Fruit fly (Drosophila melanogaster) whole organism, embryonic: ENCODE measurements around the gene Pax.

Experiments used
- Antp ChIP-seq: fragments of 200-800 bp; sonication (Bioruptor generic); optimal IDR thresholded peaks from 3 replicates; lab custom pipeline; 2016; ENCODE audit warnings: missing biosample characterization, missing genetic modification characterization
- Awh ChIP-seq: fragments of 200-800 bp; sonication (Bioruptor generic); IDR thresholded peaks from 2 replicates; pipeline ENCODE4, ENCODE4 v1.3.6; 2022; ENCODE audit warnings: missing biosample characterization, missing genetic modification characterization
- B-H2 ChIP-seq: fragments of 200-800 bp; sonication (Bioruptor generic); optimal IDR thresholded peaks from 2 replicates; lab custom pipeline; 2018; ENCODE audit warnings: missing biosample characterization, mild to moderate bottlenecking, missing genetic modification characterization
- Blimp-1 ChIP-seq: fragments of 200-800 bp; sonication (Bioruptor generic); optimal IDR thresholded peaks from 3 replicates; lab custom pipeline; 2018; ENCODE audit warnings: missing biosample characterization, missing genetic modification characterization, mild to moderate bottlenecking, moderate library complexity, missing genetic modification reagents
- CG10147 ChIP-seq: fragments of 200-800 bp; sonication (Bioruptor generic); optimal IDR thresholded peaks from 2 replicates; lab custom pipeline; 2019; ENCODE audit warnings: missing biosample characterization, mild to moderate bottlenecking, missing genetic modification characterization, moderate library complexity
- CG11504 ChIP-seq: fragments of 200-800 bp; sonication (Bioruptor generic); optimal IDR thresholded peaks from 3 replicates; lab custom pipeline; 2019; ENCODE audit warnings: missing biosample characterization, mild to moderate bottlenecking, missing genetic modification characterization, moderate library complexity
- CG13424 ChIP-seq: fragments of 200-800 bp; sonication (Bioruptor generic); optimal IDR thresholded peaks from 2 replicates; lab custom pipeline; 2019; ENCODE audit warnings: missing biosample characterization, mild to moderate bottlenecking, missing genetic modification characterization, moderate library complexity
- CG14667 ChIP-seq: fragments of 200-800 bp; sonication (Bioruptor generic); IDR thresholded peaks from 2 replicates; pipeline ENCODE4 v1.3.6; 2022; ENCODE audit warnings: missing biosample characterization, missing genetic modification characterization
- CG15269 ChIP-seq: fragments of 200-800 bp; sonication (Bioruptor generic); optimal IDR thresholded peaks from 2 replicates; lab custom pipeline; 2018; ENCODE audit warnings: missing biosample characterization, mild to moderate bottlenecking, missing genetic modification characterization, moderate library complexity
- CG16813 ChIP-seq: fragments of 200-800 bp; sonication (Bioruptor generic); IDR thresholded peaks from 3 replicates; pipeline ENCODE4 v1.3.6; 2022; ENCODE audit warnings: missing biosample characterization, missing genetic modification characterization; ENCODE audit not compliant: partially characterized antibody
- CG18764 ChIP-seq: fragments of 200-800 bp; sonication (Bioruptor generic); optimal IDR thresholded peaks from 3 replicates; lab custom pipeline; 2016; ENCODE audit warnings: missing biosample characterization, missing genetic modification characterization
- CG2202 ChIP-seq: fragments of 200-800 bp; sonication (Bioruptor generic); optimal IDR thresholded peaks from 2 replicates; lab custom pipeline; 2018; ENCODE audit warnings: missing biosample characterization, mild to moderate bottlenecking, missing genetic modification characterization
- CG31224 ChIP-seq: fragments of 200-800 bp; sonication (Bioruptor generic); IDR thresholded peaks from 2 replicates; pipeline ENCODE4 v1.3.6; 2022; ENCODE audit warnings: missing biosample characterization, missing genetic modification characterization
- CG31365 ChIP-seq: fragments of 200-800 bp; sonication (Bioruptor generic); optimal IDR thresholded peaks from 2 replicates; lab custom pipeline; 2018; ENCODE audit warnings: missing biosample characterization, mild to moderate bottlenecking, missing genetic modification characterization
- CG32532 ChIP-seq: fragments of 200-800 bp; sonication (Bioruptor generic); IDR thresholded peaks from 2 replicates; pipeline ENCODE4 v1.3.6; 2022; ENCODE audit warnings: missing biosample characterization, missing genetic modification characterization
- CG34422 ChIP-seq: fragments of 200-800 bp; sonication (Bioruptor generic); IDR thresholded peaks from 3 replicates; pipeline ENCODE4 v1.3.6; 2022; ENCODE audit warnings: missing biosample characterization, missing genetic modification characterization
- CG3995 ChIP-seq: fragments of 200-800 bp; sonication (Bioruptor generic); optimal IDR thresholded peaks from 3 replicates; lab custom pipeline; 2016; ENCODE audit warnings: missing biosample characterization, missing genetic modification characterization
- CG6854 ChIP-seq: fragments of 200-800 bp; sonication (Bioruptor generic); optimal IDR thresholded peaks from 3 replicates; lab custom pipeline; 2017; ENCODE audit warnings: missing biosample characterization, mild to moderate bottlenecking, missing genetic modification characterization
- CG7271 ChIP-seq: fragments of 200-800 bp; sonication (Bioruptor generic); optimal IDR thresholded peaks from 2 replicates; lab custom pipeline; 2018; ENCODE audit warnings: missing biosample characterization, mild to moderate bottlenecking, missing genetic modification characterization, moderate library complexity
- CG7839 ChIP-seq: fragments of 200-800 bp; sonication (Bioruptor generic); optimal IDR thresholded peaks from 3 replicates; lab custom pipeline; 2018; ENCODE audit warnings: missing biosample characterization, mild to moderate bottlenecking, missing genetic modification characterization, moderate library complexity
- CG8359 ChIP-seq: fragments of 200-800 bp; sonication (Bioruptor generic); optimal IDR thresholded peaks from 2 replicates; lab custom pipeline; 2017; ENCODE audit warnings: missing biosample characterization, mild to moderate bottlenecking, missing genetic modification characterization, borderline replicate concordance
- CG9727 ChIP-seq: fragments of 200-800 bp; sonication (Bioruptor generic); optimal IDR thresholded peaks from 3 replicates; lab custom pipeline; 2017; ENCODE audit warnings: missing biosample characterization, mild to moderate bottlenecking, missing genetic modification characterization
- CG9932 ChIP-seq: fragments of 200-800 bp; sonication (Bioruptor generic); IDR thresholded peaks from 2 replicates; pipeline ENCODE4 v1.3.6; 2022; ENCODE audit warnings: missing biosample characterization, missing genetic modification characterization
- Doc3 ChIP-seq: fragments of 200-800 bp; sonication (Bioruptor generic); IDR thresholded peaks from 3 replicates; pipeline ENCODE4 v1.3.6; 2022; ENCODE audit warnings: missing biosample characterization, missing genetic modification characterization; ENCODE audit not compliant: partially characterized antibody
- Dref ChIP-seq: fragments of 200-800 bp; sonication (Bioruptor generic); IDR thresholded peaks from 2 replicates; pipeline ENCODE4 v1.3.6; 2022; ENCODE audit warnings: missing biosample characterization, missing genetic modification characterization
- Gsc ChIP-seq: fragments of 200-800 bp; sonication (Bioruptor generic); IDR thresholded peaks from 2 replicates; pipeline ENCODE4 v1.3.6; 2022; ENCODE audit warnings: missing biosample characterization, missing genetic modification characterization
- H2.0 ChIP-seq: fragments of 200-800 bp; sonication (Bioruptor generic); IDR thresholded peaks from 2 replicates; pipeline ENCODE4 v1.3.6; 2022; ENCODE audit warnings: missing biosample characterization, missing genetic modification characterization
- HLHmδ ChIP-seq: fragments of 200-800 bp; sonication (Bioruptor generic); optimal IDR thresholded peaks from 2 replicates; lab custom pipeline; 2018; ENCODE audit warnings: missing biosample characterization, mild to moderate bottlenecking, missing genetic modification characterization, moderate library complexity
- Lim3 ChIP-seq: fragments of 200-800 bp; sonication (Bioruptor generic); IDR thresholded peaks from 2 replicates; pipeline ENCODE4 v1.3.6; 2022; ENCODE audit warnings: missing biosample characterization, missing genetic modification characterization
- Nf-YB ChIP-seq: fragments of 200-800 bp; sonication (Bioruptor generic); optimal IDR thresholded peaks from 3 replicates; lab custom pipeline; 2019; ENCODE audit warnings: missing biosample characterization, mild to moderate bottlenecking, missing genetic modification characterization, moderate library complexity
- Rfx ChIP-seq: fragments of 200-800 bp; sonication (Bioruptor generic); IDR thresholded peaks from 2 replicates; pipeline ENCODE4 v1.3.6; 2022; ENCODE audit warnings: missing biosample characterization, missing genetic modification characterization
- Taf1 ChIP-seq: fragments of 200-800 bp; sonication (Bioruptor generic); IDR thresholded peaks from 2 replicates; pipeline ENCODE4 v1.3.6; 2022; ENCODE audit warnings: missing biosample characterization, missing genetic modification characterization
- Tbp ChIP-seq: fragments of >200 bp; optimal IDR thresholded peaks from 2 replicates; lab custom pipeline; 2018; ENCODE audit warnings: missing biosample characterization, missing genetic modification characterization
- Vsx1 ChIP-seq: fragments of 200-800 bp; sonication (Bioruptor generic); optimal IDR thresholded peaks from 2 replicates; lab custom pipeline; 2017; ENCODE audit warnings: missing biosample characterization, mild to moderate bottlenecking, missing genetic modification characterization, missing genetic modification reagents
- ab ChIP-seq: fragments of 200-800 bp; sonication (Bioruptor generic); optimal IDR thresholded peaks from 2 replicates; lab custom pipeline; 2016; ENCODE audit warnings: missing biosample characterization, missing genetic modification characterization
- amos ChIP-seq: fragments of 200-800 bp; sonication (Bioruptor generic); IDR thresholded peaks from 2 replicates; pipeline ENCODE4 v1.3.6; 2022; ENCODE audit warnings: missing biosample characterization, missing genetic modification characterization; ENCODE audit not compliant: partially characterized antibody
- bbx ChIP-seq: fragments of 200-800 bp; sonication (Bioruptor generic); IDR thresholded peaks from 2 replicates; pipeline ENCODE4 v1.3.6; 2022; ENCODE audit warnings: missing biosample characterization, missing genetic modification characterization; ENCODE audit not compliant: partially characterized antibody
- caup ChIP-seq: fragments of 200-800 bp; sonication (Bioruptor generic); optimal IDR thresholded peaks from 3 replicates; lab custom pipeline; 2017; ENCODE audit warnings: missing biosample characterization, mild to moderate bottlenecking, missing genetic modification characterization, moderate library complexity; ENCODE audit not compliant: severe bottlenecking
- chif ChIP-seq, 2 experiments: fragments of 200-800 bp; sonication (Bioruptor generic); optimal IDR thresholded peaks; 3 replicates each; lab custom pipeline; 2016; ENCODE audit warnings: missing biosample characterization in 2 of 2, missing genetic modification characterization in 2 of 2
- disco-r ChIP-seq: fragments of 200-800 bp; sonication (Bioruptor generic); optimal IDR thresholded peaks from 2 replicates; lab custom pipeline; 2016; ENCODE audit warnings: missing biosample characterization, missing genetic modification characterization
- dm ChIP-seq: fragments of 200-800 bp; sonication (Bioruptor generic); optimal IDR thresholded peaks from 3 replicates; lab custom pipeline; 2016; ENCODE audit warnings: missing biosample characterization, missing genetic modification characterization
- hbn ChIP-seq: fragments of 200-800 bp; sonication (Bioruptor generic); IDR thresholded peaks from 2 replicates; pipeline ENCODE4 v1.3.6; 2022; ENCODE audit warnings: missing biosample characterization, missing genetic modification characterization; ENCODE audit not compliant: partially characterized antibody
- inv ChIP-seq: fragments of 200-800 bp; sonication (Bioruptor generic); IDR thresholded peaks from 2 replicates; pipeline ENCODE4 v1.3.6; 2022; ENCODE audit warnings: missing biosample characterization, missing genetic modification characterization; ENCODE audit not compliant: partially characterized antibody
- jumu ChIP-seq: fragments of 200-800 bp; sonication (Bioruptor generic); optimal IDR thresholded peaks from 3 replicates; lab custom pipeline; 2016; ENCODE audit warnings: missing biosample characterization, missing genetic modification characterization
- kni ChIP-seq: fragments of 200-800 bp; sonication (Bioruptor generic); optimal IDR thresholded peaks from 3 replicates; lab custom pipeline; 2017; ENCODE audit warnings: mild to moderate bottlenecking, missing biosample characterization, missing genetic modification reagents, missing genetic modification characterization
- mld ChIP-seq: fragments of 200-800 bp; sonication (Bioruptor generic); IDR thresholded peaks from 3 replicates; pipeline ENCODE4 v1.3.6; 2022; ENCODE audit warnings: missing biosample characterization, missing genetic modification characterization; ENCODE audit not compliant: partially characterized antibody
- nerfin-2 ChIP-seq: fragments of 200-800 bp; sonication (Bioruptor generic); IDR thresholded peaks from 2 replicates; pipeline ENCODE4 v1.3.6; 2022; ENCODE audit warnings: missing biosample characterization, missing genetic modification characterization; ENCODE audit not compliant: partially characterized antibody
- pzg ChIP-seq: fragments of 200-800 bp; sonication (Bioruptor generic); optimal IDR thresholded peaks from 3 replicates; lab custom pipeline; 2018; ENCODE audit warnings: missing biosample characterization, mild to moderate bottlenecking, missing genetic modification characterization, moderate library complexity
- sd ChIP-seq: fragments of 200-800 bp; sonication (Bioruptor generic); optimal IDR thresholded peaks from 3 replicates; lab custom pipeline; 2018; ENCODE audit warnings: missing biosample characterization, mild to moderate bottlenecking, missing genetic modification characterization, moderate library complexity
- ssp ChIP-seq: fragments of 200-800 bp; sonication (Bioruptor generic); IDR thresholded peaks from 2 replicates; pipeline ENCODE4 v1.3.6; 2022; ENCODE audit warnings: missing biosample characterization, missing genetic modification characterization

Gene Pax

dm6 chr2L:19453381-19453780 lies 27.0 kb upstream of the Pax start, which contains the start of gene Top2 (continued):
- TF ChIP-seq Tbp (no peak), dm (GFP tag; lab: Kevin White, UChicago) (peak; percentile 64), chif (GFP tag; optimal IDR thresholded peaks at IDR 0.05; lab: Kevin White, UChicago) (peak; percentile 26 to 50), Nf-YB (peak; percentile 2), disco-r (GFP tag; lab: Kevin White, UChicago) (no peak), Rfx (GFP tag; lab: Robert Waterston, UW) (peak; percentile 63), CG2202 (tag; lab: Kevin White, UChicago) (no peak), Vsx1 (GFP tag; lab: Kevin White, UChicago) (no peak), Gsc (no peak), mld (peak; percentile 68; the same call in 1 of the 3 replicates), sd (tag; lab: Kevin White, UChicago) (peak; percentile 6), CG9727 (peak; percentile 24), Dref (GFP tag; lab: Robert Waterston, UW) (peak; percentile 98), caup (GFP tag; lab: Kevin White, UChicago) (peak; percentile 17), CG7839 (tag; lab: Kevin White, UChicago) (peak; percentile 14), CG7271 (tag; lab: Kevin White, UChicago) (peak; percentile 18), CG9932 (GFP tag; lab: Robert Waterston, UW) (peak; percentile 67), bbx (GFP tag; lab: Robert Waterston, UW) (peak; percentile 84), CG10147 (GFP tag; lab: Kevin White, UChicago) (peak; percentile 22), Awh (GFP tag; lab: Robert Waterston, UW) (no peak), Lim3 (GFP tag; lab: Robert Waterston, UW) (no peak), HLHmδ (GFP tag; lab: Kevin White, UChicago) (no peak), hbn (peak; percentile 81), CG11504 (tag; lab: Kevin White, UChicago) (peak; percentile 75), ssp (GFP tag; lab: Robert Waterston, UW) (peak; percentile 83), H2.0 (GFP tag; lab: Robert Waterston, UW) (no peak), amos (GFP tag; lab: Robert Waterston, UW) (peak; percentile 91), kni (no peak), Doc3 (GFP tag; lab: Robert Waterston, UW) (peak; percentile 61), CG34422 (GFP tag; lab: Robert Waterston, UW) (0 out of 3 replicates have a peak, but pooled peaks have one; percentile 8), CG18764 (no peak), CG15269 (no peak), CG13424 (tag; lab: Kevin White, UChicago) (peak; percentile 32), ab (GFP tag; lab: Kevin White, UChicago) (no peak), Taf1 (GFP tag; lab: Robert Waterston, UW) (no peak), inv (GFP tag; lab: Robert Waterston, UW) (peak; percentile 81), jumu (GFP tag; lab: Kevin White, UChicago) (peak; percentile 39), CG31224 (no peak), nerfin-2 (peak; percentile 53; the same call in 1 of the 2 replicates), CG3995 (GFP tag; lab: Kevin White, UChicago) (peak; percentile 100), pzg (GFP tag; lab: Kevin White, UChicago) (peak; percentile 97), Antp (peak; percentile 43), Blimp-1 (no peak), CG6854 (GFP tag; lab: Kevin White, UChicago) (no peak), CG32532 (no peak), CG16813 (GFP tag; lab: Robert Waterston, UW) (peak; percentile 89), CG8359 (GFP tag; lab: Kevin White, UChicago) (no peak), B-H2 (GFP tag; lab: Kevin White, UChicago) (peak; percentile 54), CG31365 (no peak), CG14667 (GFP tag; lab: Robert Waterston, UW) (no peak)
